Fruit fly (Drosophila melanogaster): ENCODE measurements around the gene Rpt2.

Gene Rpt2

dm6 chr3R:23927429-23927828 lies 3.9 kb downstream of the Rpt2 start, which contains the start of gene CG13601 (continued):
- 0 out of 2 replicates have a peak, but pooled peaks have one; percentile 37 for TF ChIP-seq Ptx1 (GFP tag; IDR thresholded peaks at IDR 0.05)
- peak; percentile 53 for TF ChIP-seq Xbp1 (GFP tag; optimal IDR thresholded peaks at IDR 0.05)
- peak; percentile 50 for TF ChIP-seq pzg (GFP tag; optimal IDR thresholded peaks at IDR 0.05)
- peak; percentile 80 for TF ChIP-seq MBD-R2 (GFP tag; IDR thresholded peaks at IDR 0.05)
- TF ChIP-seq CG4282 (GFP tag; optimal IDR thresholded peaks at IDR 0.05), result no peak
- TF ChIP-seq lola (GFP tag; optimal IDR thresholded peaks at IDR 0.05), result peak in 1 of 3 experiments; percentile 6
- no peak for TF ChIP-seq CG18599 (GFP tag; optimal IDR thresholded peaks at IDR 0.05)
- no peak for TF ChIP-seq toy (GFP tag; IDR thresholded peaks at IDR 0.05)
- TF ChIP-seq eyg (GFP tag; optimal IDR thresholded peaks at IDR 0.05), result no peak
- peak; percentile 36 for TF ChIP-seq NfI (GFP tag; optimal IDR thresholded peaks at IDR 0.05)
- TF ChIP-seq CG6272 (GFP tag; IDR thresholded peaks at IDR 0.05), result peak; percentile 23; the same call in 1 of the 2 replicates
- peak; percentile 80; the same call in 2 of the 3 replicates for TF ChIP-seq Opbp (GFP tag; IDR thresholded peaks at IDR 0.05; ENCODE audit: partially characterized antibody)
- peak in 1 of 2 experiments; percentile 35 for TF ChIP-seq dpn (GFP tag; optimal IDR thresholded peaks at IDR 0.05)
- no peak for TF ChIP-seq Spps (tag; optimal IDR thresholded peaks at IDR 0.05)
- no peak for TF ChIP-seq CG9609 (GFP tag; optimal IDR thresholded peaks at IDR 0.05)
- no peak for TF ChIP-seq CG11723 (GFP tag; optimal IDR thresholded peaks at IDR 0.05)
- TF ChIP-seq CG18011 (GFP tag; optimal IDR thresholded peaks at IDR 0.05), result no peak
- peak; percentile 34 for TF ChIP-seq az2 (GFP tag; optimal IDR thresholded peaks at IDR 0.05)
- TF ChIP-seq sna (GFP tag; IDR thresholded peaks at IDR 0.05; ENCODE audit: partially characterized antibody), result peak; percentile 78
- peak; percentile 59; the same call in 2 of the 3 replicates for TF ChIP-seq HLH4C (GFP tag; IDR thresholded peaks at IDR 0.05; ENCODE audit: partially characterized antibody)
- TF ChIP-seq CG8290 (GFP tag; optimal IDR thresholded peaks at IDR 0.05), result no peak
- TF ChIP-seq CG8290 (tag; optimal IDR thresholded peaks at IDR 0.05), result peak in 1 of 2 experiments; percentile 44
- TF ChIP-seq gem (tag; optimal IDR thresholded peaks at IDR 0.05), result peak; percentile 46
- no peak for TF ChIP-seq ash1 (GFP tag; optimal IDR thresholded peaks at IDR 0.05)
- peak; percentile 13 for TF ChIP-seq CG7839 (tag; optimal IDR thresholded peaks at IDR 0.05)
- no peak for TF ChIP-seq C15 (GFP tag; IDR thresholded peaks at IDR 0.05)
- peak; percentile 17 for TF ChIP-seq PHDP (tag; optimal IDR thresholded peaks at IDR 0.05)
- no peak for TF ChIP-seq da (GFP tag; optimal IDR thresholded peaks at IDR 0.05)
- TF ChIP-seq so (GFP tag; IDR thresholded peaks at IDR 0.05), result no peak
- peak; percentile 34 for TF ChIP-seq lbe (GFP tag; optimal IDR thresholded peaks at IDR 0.05)
- no peak for TF ChIP-seq CG4424 (GFP tag; optimal IDR thresholded peaks at IDR 0.05)
- no peak for TF ChIP-seq CG11695 (GFP tag; IDR thresholded peaks at IDR 0.05)
- TF ChIP-seq CG4617 (GFP tag; optimal IDR thresholded peaks at IDR 0.05; ENCODE audit: borderline replicate concordance), result peak; percentile 52
- no peak for TF ChIP-seq CG2678 (tag; optimal IDR thresholded peaks at IDR 0.05)
- peak; percentile 40 for TF ChIP-seq CG17829 (tag; optimal IDR thresholded peaks at IDR 0.05)
- peak; percentile 14 for TF ChIP-seq vfl (GFP tag; optimal IDR thresholded peaks at IDR 0.05)
- TF ChIP-seq Vsx1 (GFP tag; optimal IDR thresholded peaks at IDR 0.05), result no peak
- no peak for TF ChIP-seq HHEX (GFP tag; optimal IDR thresholded peaks at IDR 0.05)
- peak; percentile 33 for TF ChIP-seq nmo (GFP tag; optimal IDR thresholded peaks at IDR 0.05)
- no peak for TF ChIP-seq fd64A (GFP tag; optimal IDR thresholded peaks at IDR 0.05)
- no peak for TF ChIP-seq CG18476 (GFP tag; optimal IDR thresholded peaks at IDR 0.05)
- TF ChIP-seq CG12155 (GFP tag; optimal IDR thresholded peaks at IDR 0.05), result peak; percentile 25
- TF ChIP-seq CG12659 (GFP tag; optimal IDR thresholded peaks at IDR 0.05), result peak; percentile 50
- TF ChIP-seq Dref (GFP tag; IDR thresholded peaks at IDR 0.05), result peak; percentile 41; the same call in 1 of the 2 replicates
- TF ChIP-seq Pdp1 (GFP tag; optimal IDR thresholded peaks at IDR 0.05), result peak in 1 of 2 experiments; percentile 82
- peak; percentile 52 for TF ChIP-seq CG11247 (GFP tag; IDR thresholded peaks at IDR 0.05)
- peak; percentile 23 for TF ChIP-seq CG17359 (tag; optimal IDR thresholded peaks at IDR 0.05)
- peak; percentile 8 for TF ChIP-seq CG9727 (GFP tag; optimal IDR thresholded peaks at IDR 0.05)
- no peak for TF ChIP-seq Bteb2 (GFP tag; optimal IDR thresholded peaks at IDR 0.05)
- peak; percentile 33 for TF ChIP-seq CG10267 (tag; optimal IDR thresholded peaks at IDR 0.05)

Measured in whole organism, embryonic.